Worm (Caenorhabditis elegans) whole organism, dauer: ENCODE measurements around the gene T13C5.9.

Source experiments
- unc-62 ChIP-seq: sonication (generic microtip); optimal IDR thresholded peaks from 2 replicates; lab custom pipeline; 2017; ENCODE audit warnings: missing biosample characterization, missing genetic modification reagents, missing genetic modification characterization

The T13C5.9 gene

ce11 chrX:6224841-6225240 is 34.8 kb downstream of the T13C5.9 start:
- TF ChIP-seq unc-62 (GFP tag; lab: Kevin White, UChicago) = no peak

- TF ChIP-seq unc-62 (GFP tag; lab: Kevin White, UChicago) = no peak
Measured at ce11 chrX:6230669-6231068, 40.6 kb downstream of the T13C5.9 start, which contains the start of gene lite-1. lite-1 (minus strand) TSS chrX:6230769.

ce11 chrX:6232998-6233626 is 43.1 kb downstream of the T13C5.9 start, which contains the start of gene C14F11.4:
C14F11.4 (minus strand) TSS chrX:6233048.
- no peak for TF ChIP-seq unc-62 (GFP tag; lab: Kevin White, UChicago)

- no peak for TF ChIP-seq unc-62 (GFP tag; lab: Kevin White, UChicago)
Measured at ce11 chrX:6235443-6235842, 45.4 kb downstream of the T13C5.9 start, which contains the start of gene hsp-43. hsp-43 (minus strand) TSS chrX:6235543.

ce11 chrX:6238973-6239372 is 48.9 kb downstream of the T13C5.9 start, which contains the start of gene rml-3:
rml-3 (minus strand) TSS chrX:6239065.
- TF ChIP-seq unc-62 (GFP tag; lab: Kevin White, UChicago) = no peak

- TF ChIP-seq unc-62 (GFP tag; lab: Kevin White, UChicago) = no peak
Measured at ce11 chrX:6239927-6240639, 50.0 kb downstream of the T13C5.9 start.

- no peak for TF ChIP-seq unc-62 (GFP tag; lab: Kevin White, UChicago)
Measured at ce11 chrX:6240640-6241033, 50.6 kb downstream of the T13C5.9 start, which contains the start of gene got-2.2. got-2.2 (plus strand) TSS chrX:6240983.
